Worm (Caenorhabditis elegans): Measurements from ENCODE around the gene str-1.

str-1 gene

DNA sequence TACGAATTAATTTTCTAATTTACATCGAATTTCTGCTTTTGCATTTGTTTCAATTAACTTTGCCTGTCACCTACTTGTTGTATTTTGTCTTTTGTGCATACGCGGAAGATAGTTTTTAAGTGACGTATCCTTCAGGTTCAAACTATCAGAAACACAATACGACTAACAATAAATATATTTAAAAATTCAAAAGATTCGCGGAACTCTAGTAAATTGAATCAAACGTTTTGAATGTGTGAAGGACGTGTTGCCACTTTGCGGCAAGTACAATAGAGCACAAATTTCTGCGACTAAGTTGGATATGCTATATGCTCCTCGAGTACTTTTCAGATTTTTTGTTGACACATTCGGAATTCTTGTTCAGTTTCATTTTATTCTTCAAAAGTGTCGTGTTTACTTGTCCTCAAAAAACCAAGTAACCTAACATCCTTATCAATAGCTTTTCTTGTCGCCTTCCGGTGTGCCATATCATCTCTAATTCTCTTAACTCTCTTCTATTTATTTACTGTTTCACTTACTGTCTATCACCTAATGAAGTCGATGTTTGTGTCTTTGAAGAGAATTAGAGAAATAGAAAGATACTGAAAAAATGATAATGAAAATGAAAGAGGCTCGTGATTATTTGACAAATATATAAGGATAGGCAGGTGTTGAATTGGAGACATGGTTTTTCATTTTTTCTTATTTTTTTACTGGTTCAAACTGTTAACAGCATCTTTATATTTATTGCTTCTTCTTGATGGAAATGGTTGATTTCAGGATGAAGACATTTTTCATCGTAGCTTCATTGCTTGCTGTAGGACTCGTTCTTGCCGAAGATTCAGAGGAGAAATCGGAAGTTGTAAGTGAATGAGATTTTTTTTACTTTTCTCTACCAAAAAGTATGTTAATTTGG, 15.2 kb downstream of the str-1 start, which contains the start of gene srlf-7:
srlf-7 (plus strand) TSS at position 760 of the 895 bp plus-strand sequence.
- TF ChIP-seq elt-3 (tag; optimal IDR thresholded peaks at IDR 0.05) = peak; percentile 30 to 89 (median 45)
- TF ChIP-seq fkh-10 (GFP tag; optimal IDR thresholded peaks at IDR 0.05) = peak; percentile 65
- peak; percentile 11 for TF ChIP-seq nhr-43 (tag; optimal IDR thresholded peaks at IDR 0.05; ENCODE audit: poor library complexity, severe bottlenecking)
- TF ChIP-seq snpc-4 (tag; optimal IDR thresholded peaks at IDR 0.05) = peak; percentile 9
- TF ChIP-seq ceh-28 (tag; optimal IDR thresholded peaks at IDR 0.05) = peak; percentile 62
- no peak for TF ChIP-seq mdl-1 (tag; optimal IDR thresholded peaks at IDR 0.05)
- no peak for TF ChIP-seq mml-1 (tag; optimal IDR thresholded peaks at IDR 0.05)
- peak; percentile 71 for TF ChIP-seq nhr-23 (tag; optimal IDR thresholded peaks at IDR 0.05)
- no peak for TF ChIP-seq fkh-2 (tag; optimal IDR thresholded peaks at IDR 0.05)
- peak; percentile 88 for TF ChIP-seq jun-1 (tag; optimal IDR thresholded peaks at IDR 0.05)
- TF ChIP-seq fos-1 (tag; optimal IDR thresholded peaks at IDR 0.05) = no peak
- peak; percentile 55 for TF ChIP-seq skn-1 (tag; optimal IDR thresholded peaks at IDR 0.05)
- peak; percentile 99 for TF ChIP-seq elt-2 (tag; optimal IDR thresholded peaks at IDR 0.05)
- peak; percentile 97 for TF ChIP-seq pha-4 (tag; optimal IDR thresholded peaks at IDR 0.05)
- TF ChIP-seq pqm-1 (tag; optimal IDR thresholded peaks at IDR 0.05) = peak; percentile 100

DNA sequence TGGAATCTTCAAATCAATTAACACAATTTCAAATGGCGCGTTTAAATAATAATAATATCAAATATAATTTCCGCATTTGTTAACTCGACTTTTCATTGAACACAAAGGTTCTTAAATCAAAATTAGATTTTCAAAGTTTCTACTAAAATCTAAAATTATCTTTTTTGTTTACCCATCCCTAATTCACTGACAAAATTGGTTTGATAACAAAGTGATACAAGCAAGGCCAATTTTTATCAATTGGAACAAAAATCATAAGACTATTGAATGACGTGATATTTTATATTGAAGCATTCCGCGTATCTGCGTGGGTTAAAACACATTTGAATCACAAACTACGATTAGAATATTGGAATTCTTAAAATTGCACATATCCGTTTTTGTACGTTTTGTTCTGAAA, 16.8 kb downstream of the str-1 start:
- peak; percentile 77 for TF ChIP-seq jun-1 (tag; optimal IDR thresholded peaks at IDR 0.05)
- peak in 1 of 3 experiments; percentile 21 for TF ChIP-seq elt-3 (tag; optimal IDR thresholded peaks at IDR 0.05)
- peak; percentile 94 for TF ChIP-seq pqm-1 (tag; optimal IDR thresholded peaks at IDR 0.05)
- peak; percentile 18 for TF ChIP-seq ceh-28 (tag; optimal IDR thresholded peaks at IDR 0.05)
- TF ChIP-seq ceh-16 (tag; optimal IDR thresholded peaks at IDR 0.05) = no peak
- TF ChIP-seq nhr-77 (tag; optimal IDR thresholded peaks at IDR 0.05) = no peak
- TF ChIP-seq elt-2 (tag; optimal IDR thresholded peaks at IDR 0.05) = peak; percentile 94

DNA sequence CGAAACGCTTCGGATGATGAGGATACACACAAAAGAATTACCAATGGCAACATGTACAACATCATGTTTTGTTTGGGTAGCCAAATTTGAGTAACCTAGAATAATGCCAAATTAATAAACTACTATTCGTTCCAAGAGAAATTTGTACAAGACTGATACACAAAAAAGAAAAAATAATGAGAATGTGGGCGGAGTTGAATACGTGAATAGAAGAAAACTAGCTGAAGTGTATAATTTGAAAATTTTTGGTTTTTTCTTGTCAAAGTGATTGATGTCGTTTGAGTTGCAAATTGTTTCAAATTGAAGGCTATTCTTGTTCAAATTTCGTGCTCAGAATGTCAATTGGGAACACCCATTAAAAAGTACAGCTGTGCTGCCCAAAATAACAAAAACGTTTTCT, 18.2 kb downstream of the str-1 start, which contains the start of gene R13A1.5:
R13A1.5 (minus strand) TSS at position 101 of the 400 bp plus-strand sequence.
- TF ChIP-seq ceh-16 (tag; optimal IDR thresholded peaks at IDR 0.05) (no peak), pha-4 (tag; optimal IDR thresholded peaks at IDR 0.05) (no peak), nhr-43 (tag; optimal IDR thresholded peaks at IDR 0.05; ENCODE audit: poor library complexity, severe bottlenecking) (no peak)

DNA sequence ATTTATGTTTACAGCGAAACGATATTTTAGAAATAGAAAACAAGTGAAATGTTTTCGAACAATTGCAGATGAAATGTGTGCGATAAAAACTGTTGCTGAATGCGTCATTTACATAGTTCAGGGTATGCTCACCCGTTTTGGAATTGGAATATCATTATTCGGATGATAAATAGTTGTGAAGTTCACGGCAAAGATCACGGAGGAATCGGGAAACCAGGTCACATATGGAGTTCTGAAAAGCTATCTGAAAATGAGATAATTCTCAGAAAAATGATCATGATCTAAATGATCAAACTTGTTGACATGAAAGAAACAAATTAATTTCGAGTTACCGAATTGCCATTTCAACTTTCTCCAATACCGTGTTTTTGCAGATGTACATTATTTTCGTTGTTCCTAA, 22.1 kb downstream of the str-1 start, which contains the start of gene best-16:
best-16 (minus strand) TSS at position 101 of the 400 bp plus-strand sequence.
- no peak for TF ChIP-seq elt-2 (tag; optimal IDR thresholded peaks at IDR 0.05)
- no peak for TF ChIP-seq elt-3 (tag; optimal IDR thresholded peaks at IDR 0.05)
- TF ChIP-seq mdl-1 (tag; optimal IDR thresholded peaks at IDR 0.05) = no peak
- TF ChIP-seq hmg-11 (tag; optimal IDR thresholded peaks at IDR 0.05) = no peak
- TF ChIP-seq zag-1 (tag; optimal IDR thresholded peaks at IDR 0.05) = no peak
- TF ChIP-seq lsy-12 (tag; optimal IDR thresholded peaks at IDR 0.05) = no peak
- no peak for TF ChIP-seq snpc-4 (tag; optimal IDR thresholded peaks at IDR 0.05)
- TF ChIP-seq unc-62 (GFP tag; optimal IDR thresholded peaks at IDR 0.05) = no peak
- TF ChIP-seq nfya-1 (tag; optimal IDR thresholded peaks at IDR 0.05; ENCODE audit: insufficient read depth) = no peak
- no peak for TF ChIP-seq nhr-25 (tag; optimal IDR thresholded peaks at IDR 0.05)
- no peak for TF ChIP-seq nhr-67 (tag; optimal IDR thresholded peaks at IDR 0.05)
- no peak for TF ChIP-seq tbx-2 (tag; optimal IDR thresholded peaks at IDR 0.05)
- TF ChIP-seq pha-4 (tag; optimal IDR thresholded peaks at IDR 0.05) = no peak
- TF ChIP-seq sea-2 (GFP tag; optimal IDR thresholded peaks at IDR 0.05) = no peak
- TF ChIP-seq ceh-9 (tag; optimal IDR thresholded peaks at IDR 0.05) = no peak
- no peak for TF ChIP-seq nhr-43 (tag; optimal IDR thresholded peaks at IDR 0.05; ENCODE audit: poor library complexity, severe bottlenecking)
- no peak for TF ChIP-seq ceh-28 (tag; optimal IDR thresholded peaks at IDR 0.05)

DNA sequence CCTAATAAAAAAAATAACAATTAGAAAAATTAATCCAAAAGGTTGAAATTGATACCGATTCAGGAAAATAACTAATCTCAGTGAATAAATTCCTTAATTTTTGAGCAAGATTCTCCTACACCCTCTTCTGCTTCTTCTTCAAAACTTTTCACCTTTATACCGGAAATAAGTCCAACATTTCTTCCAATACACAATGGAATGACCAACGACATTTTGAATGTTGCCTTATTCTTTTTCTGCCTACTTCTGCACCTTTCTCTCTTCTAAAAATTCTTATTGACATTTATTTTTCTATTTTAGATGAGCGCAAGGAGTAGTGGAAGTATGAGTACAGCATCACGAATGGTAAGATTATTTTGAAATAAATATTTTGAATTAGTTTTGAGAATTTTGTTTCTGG, 23.3 kb downstream of the str-1 start, which contains the start of gene unc-8:
unc-8 (plus strand) TSS at position 301 of the 400 bp plus-strand sequence.
- TF ChIP-seq mml-1 (tag; optimal IDR thresholded peaks at IDR 0.05) = no peak
- TF ChIP-seq nhr-25 (tag; optimal IDR thresholded peaks at IDR 0.05) = no peak
- TF ChIP-seq fkh-10 (GFP tag; optimal IDR thresholded peaks at IDR 0.05) = no peak
- no peak for TF ChIP-seq elt-1 (tag; optimal IDR thresholded peaks at IDR 0.05)
- no peak for TF ChIP-seq elt-3 (tag; optimal IDR thresholded peaks at IDR 0.05)
- TF ChIP-seq mdl-1 (tag; optimal IDR thresholded peaks at IDR 0.05) = no peak
- no peak for TF ChIP-seq unc-62 (GFP tag; optimal IDR thresholded peaks at IDR 0.05)
- TF ChIP-seq nhr-77 (tag; optimal IDR thresholded peaks at IDR 0.05) = no peak
- TF ChIP-seq nhr-76 (tag; optimal IDR thresholded peaks at IDR 0.05) = no peak

Measured in whole organism, L3 larva.